Worm (Caenorhabditis elegans): ENCODE measurements around the gene C04A11.1.
A peak's percentile ranks its signal among the peaks of the same experiment; 100 is the strongest.

C04A11.1 gene

DNA sequence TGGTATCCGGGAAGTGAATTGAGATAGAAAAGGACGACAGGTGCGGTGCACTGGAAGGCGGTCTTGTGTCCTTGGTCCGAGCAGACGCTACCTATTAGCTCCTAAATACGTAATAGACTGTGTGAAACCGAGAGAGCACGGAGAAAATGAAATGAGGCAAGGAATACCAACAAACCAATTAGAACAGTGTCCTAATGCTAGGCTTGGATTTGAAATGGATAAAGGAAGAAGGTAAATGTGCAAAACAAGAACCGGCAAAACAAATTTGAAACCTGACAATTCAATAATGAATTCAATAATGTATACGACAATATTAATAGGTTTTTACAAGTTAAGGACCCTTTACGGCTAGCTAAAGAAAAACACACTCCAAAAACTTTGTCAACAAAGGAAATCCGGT, 8.4 kb downstream of the C04A11.1 start, which contains the start of gene C04A11.2:
C04A11.2 (minus strand) TSS at position 101 of the 400 bp plus-strand sequence.
- TF ChIP-seq F13C5.2 (tag; optimal IDR thresholded peaks at IDR 0.05) (no peak), hmg-4 (GFP tag; optimal IDR thresholded peaks at IDR 0.05) (no peak), tbx-37 (GFP tag; conservative IDR thresholded peaks at IDR 0.05) (no peak), flt-1 (GFP tag; IDR thresholded peaks at IDR 0.05) (no peak), ets-7 (tag; optimal IDR thresholded peaks at IDR 0.05) (no peak), B0310.2 (tag; optimal IDR thresholded peaks at IDR 0.05) (no peak), tra-4 (tag; optimal IDR thresholded peaks at IDR 0.05) (no peak), ceh-13 (GFP tag; optimal IDR thresholded peaks at IDR 0.05) (no peak), hnd-1 (tag; optimal IDR thresholded peaks at IDR 0.05) (no peak), sea-1 (GFP tag; conservative IDR thresholded peaks at IDR 0.05) (no peak), pes-1 (GFP tag; IDR thresholded peaks at IDR 0.05) (no peak), scrt-1 (GFP tag; IDR thresholded peaks at IDR 0.05) (no peak), ceh-36 (tag; optimal IDR thresholded peaks at IDR 0.05) (no peak)

DNA sequence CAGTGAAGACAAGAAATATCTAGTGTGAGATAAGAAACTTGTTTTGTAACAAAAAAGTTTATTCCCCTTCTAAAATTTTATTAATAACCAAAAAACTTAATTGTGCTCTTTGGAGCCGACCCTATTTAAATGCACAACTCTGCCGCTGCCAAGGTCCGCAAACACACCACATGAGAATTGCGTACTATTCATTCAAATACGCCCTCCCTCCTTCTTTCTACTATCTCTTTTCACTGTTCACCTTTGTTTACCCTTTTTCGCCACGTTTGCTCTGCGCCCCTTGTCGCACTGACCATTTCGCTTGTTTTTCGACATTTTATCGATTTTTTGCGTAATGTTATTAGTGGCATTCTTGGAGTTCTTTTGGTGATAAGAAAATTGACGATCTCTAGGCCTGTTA, 9.3 kb downstream of the C04A11.1 start:
- TF ChIP-seq hmbx-1 (tag; optimal IDR thresholded peaks at IDR 0.05): no peak
- no peak for TF ChIP-seq B0310.2 (tag; optimal IDR thresholded peaks at IDR 0.05)
- no peak for TF ChIP-seq ets-7 (tag; optimal IDR thresholded peaks at IDR 0.05)
- TF ChIP-seq tra-4 (tag; optimal IDR thresholded peaks at IDR 0.05): no peak
- TF ChIP-seq hmg-4 (GFP tag; optimal IDR thresholded peaks at IDR 0.05): no peak
- no peak for TF ChIP-seq flt-1 (GFP tag; IDR thresholded peaks at IDR 0.05)
- TF ChIP-seq ceh-36 (tag; optimal IDR thresholded peaks at IDR 0.05): no peak
- TF ChIP-seq F13C5.2 (tag; optimal IDR thresholded peaks at IDR 0.05): no peak
- TF ChIP-seq scrt-1 (GFP tag; IDR thresholded peaks at IDR 0.05): no peak
- no peak for TF ChIP-seq tbx-11 (GFP tag; IDR thresholded peaks at IDR 0.05)

DNA sequence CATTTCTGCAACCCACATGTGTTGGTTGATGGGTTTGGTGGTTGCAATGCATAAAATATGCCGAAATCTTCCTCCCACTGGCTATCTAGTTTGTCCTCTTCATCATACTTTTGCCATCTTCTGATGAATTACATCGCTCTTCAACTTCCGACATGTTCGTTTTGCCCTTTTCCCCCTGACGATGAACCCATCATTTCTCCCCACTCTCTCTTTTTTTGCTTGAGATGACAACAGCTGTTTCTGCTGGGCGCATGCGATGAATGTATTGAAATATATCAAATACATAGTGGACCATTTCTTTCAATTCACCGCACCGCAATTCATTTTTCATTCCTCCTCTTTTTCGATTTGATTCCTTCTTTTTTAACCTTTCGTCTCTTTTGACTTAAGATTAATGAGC, 10.7 kb downstream of the C04A11.1 start:
- no peak for TF ChIP-seq B0310.2 (tag; optimal IDR thresholded peaks at IDR 0.05)
- no peak for TF ChIP-seq ets-7 (tag; optimal IDR thresholded peaks at IDR 0.05)
- TF ChIP-seq ceh-13 (GFP tag; optimal IDR thresholded peaks at IDR 0.05): no peak
- no peak for TF ChIP-seq hnd-1 (tag; optimal IDR thresholded peaks at IDR 0.05)
- TF ChIP-seq tbx-37 (GFP tag; conservative IDR thresholded peaks at IDR 0.05): no peak
- TF ChIP-seq scrt-1 (GFP tag; IDR thresholded peaks at IDR 0.05): no peak
- no peak for TF ChIP-seq ama-1 (optimal IDR thresholded peaks at IDR 0.05)
- TF ChIP-seq hmg-4 (GFP tag; optimal IDR thresholded peaks at IDR 0.05): no peak
- no peak for TF ChIP-seq tbx-11 (GFP tag; IDR thresholded peaks at IDR 0.05)
- TF ChIP-seq aly-1 (tag; optimal IDR thresholded peaks at IDR 0.05): no peak
- TF ChIP-seq pes-1 (GFP tag; IDR thresholded peaks at IDR 0.05): no peak
- no peak for TF ChIP-seq flt-1 (GFP tag; IDR thresholded peaks at IDR 0.05)
- TF ChIP-seq sea-1 (GFP tag; conservative IDR thresholded peaks at IDR 0.05): no peak
- no peak for TF ChIP-seq F13C5.2 (tag; optimal IDR thresholded peaks at IDR 0.05)
- TF ChIP-seq tra-4 (tag; optimal IDR thresholded peaks at IDR 0.05): no peak
- no peak for TF ChIP-seq hmbx-1 (tag; optimal IDR thresholded peaks at IDR 0.05)

DNA sequence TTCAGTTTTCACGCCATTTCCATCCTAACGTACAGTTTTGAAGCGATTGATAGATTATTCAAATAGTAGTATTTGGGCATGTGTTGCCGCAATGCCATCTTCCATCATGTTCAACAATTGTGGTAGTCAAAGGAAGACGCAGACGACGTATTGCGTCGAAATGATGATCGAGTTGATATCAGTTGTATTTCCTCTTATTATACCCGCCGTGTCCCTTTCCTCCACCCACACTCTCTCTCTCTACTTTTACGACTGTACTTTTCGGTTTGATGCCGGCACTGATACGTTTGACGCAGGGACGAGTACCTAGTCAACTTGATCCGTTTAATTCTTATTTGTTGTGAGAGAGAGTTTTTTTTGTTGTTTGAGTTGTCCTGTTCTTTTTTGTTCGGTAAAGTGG, 12.3 kb downstream of the C04A11.1 start:
- TF ChIP-seq tbx-37 (GFP tag; conservative IDR thresholded peaks at IDR 0.05) (no peak), hmbx-1 (tag; optimal IDR thresholded peaks at IDR 0.05) (no peak), hnd-1 (tag; optimal IDR thresholded peaks at IDR 0.05) (no peak), ama-1 (optimal IDR thresholded peaks at IDR 0.05) (no peak), ets-7 (tag; optimal IDR thresholded peaks at IDR 0.05) (no peak), hmg-4 (GFP tag; optimal IDR thresholded peaks at IDR 0.05) (no peak), scrt-1 (GFP tag; IDR thresholded peaks at IDR 0.05) (no peak), ceh-13 (GFP tag; optimal IDR thresholded peaks at IDR 0.05) (no peak), B0310.2 (tag; optimal IDR thresholded peaks at IDR 0.05) (no peak), ceh-36 (tag; optimal IDR thresholded peaks at IDR 0.05) (no peak)

DNA sequence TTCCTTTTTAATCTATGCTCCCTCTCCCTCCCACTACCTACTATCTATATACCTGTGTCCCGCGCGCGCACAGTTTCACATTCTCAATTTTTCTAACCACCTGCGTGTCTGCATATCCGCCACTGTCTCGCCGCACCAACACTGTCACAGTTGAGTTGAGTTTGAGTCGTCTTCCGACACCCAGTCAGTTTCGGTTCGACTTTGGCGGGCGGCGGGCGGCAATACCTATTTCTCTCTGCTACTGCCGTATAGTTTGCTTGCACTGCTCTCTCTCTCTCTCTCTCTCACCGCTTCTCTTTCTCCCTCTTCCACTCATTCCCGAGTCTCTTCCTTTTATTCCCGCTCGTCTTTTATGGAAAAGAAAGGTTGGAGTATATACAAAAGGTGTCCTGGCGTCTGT, 15.1 kb downstream of the C04A11.1 start:
- TF ChIP-seq aly-1 (tag; optimal IDR thresholded peaks at IDR 0.05) (no peak), hmg-4 (GFP tag; optimal IDR thresholded peaks at IDR 0.05) (peak; percentile 68), F13C5.2 (tag; optimal IDR thresholded peaks at IDR 0.05) (no peak), B0310.2 (tag; optimal IDR thresholded peaks at IDR 0.05) (peak; percentile 34)

DNA sequence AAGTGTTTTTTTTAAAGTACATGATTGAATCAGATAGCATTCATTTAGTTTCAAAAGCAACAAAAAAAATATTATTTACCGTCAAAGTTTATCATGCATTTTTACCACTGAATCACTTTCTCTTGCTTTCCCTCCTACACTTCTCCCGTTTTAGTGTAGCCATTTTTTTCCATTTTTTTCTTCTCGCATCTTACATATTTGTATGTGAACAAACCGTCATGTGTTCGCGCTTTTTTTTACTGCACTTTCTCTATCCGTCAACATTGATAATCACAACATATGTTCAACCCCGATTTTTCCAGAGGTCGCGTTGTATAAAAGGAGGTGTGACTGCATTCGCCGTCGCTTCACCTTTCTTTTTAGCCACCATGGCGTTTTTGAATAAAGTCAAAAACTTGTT, 16.6 kb downstream of the C04A11.1 start, which contains the start of gene gck-4:
gck-4 (plus strand) TSS at position 301 of the 400 bp plus-strand sequence.
- TF ChIP-seq sea-1 (GFP tag; conservative IDR thresholded peaks at IDR 0.05) (no peak), F13C5.2 (tag; optimal IDR thresholded peaks at IDR 0.05) (no peak), flt-1 (GFP tag; IDR thresholded peaks at IDR 0.05) (no peak), pes-1 (GFP tag; IDR thresholded peaks at IDR 0.05) (no peak), tbx-37 (GFP tag; conservative IDR thresholded peaks at IDR 0.05) (no peak), tbx-11 (GFP tag; IDR thresholded peaks at IDR 0.05) (no peak), ets-7 (tag; optimal IDR thresholded peaks at IDR 0.05) (no peak), hmbx-1 (tag; optimal IDR thresholded peaks at IDR 0.05) (no peak), B0310.2 (tag; optimal IDR thresholded peaks at IDR 0.05) (no peak)

DNA sequence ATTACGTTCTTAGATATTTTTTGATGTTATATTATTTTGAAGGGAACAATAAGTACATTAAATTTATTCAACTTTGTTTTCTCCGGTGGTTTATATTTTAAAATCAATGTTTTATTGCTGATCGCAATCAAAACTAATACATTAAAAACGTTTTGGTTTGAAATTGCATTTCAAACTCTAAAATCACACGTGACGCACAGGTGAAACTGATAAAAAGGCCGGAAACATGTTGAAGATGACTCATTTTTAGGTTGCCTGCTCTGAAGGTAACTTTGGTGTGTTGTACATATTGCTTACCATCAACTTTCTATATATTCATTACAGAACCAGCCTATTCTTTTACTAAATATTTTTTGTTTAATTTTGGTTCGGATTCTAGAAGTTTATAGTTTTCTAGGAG, 25.4 kb downstream of the C04A11.1 start:
- TF ChIP-seq aly-1 (tag; optimal IDR thresholded peaks at IDR 0.05) (no peak), ceh-36 (tag; optimal IDR thresholded peaks at IDR 0.05) (no peak), hmg-4 (GFP tag; optimal IDR thresholded peaks at IDR 0.05) (no peak), tbx-37 (GFP tag; conservative IDR thresholded peaks at IDR 0.05) (no peak), ceh-13 (GFP tag; optimal IDR thresholded peaks at IDR 0.05) (no peak), flt-1 (GFP tag; IDR thresholded peaks at IDR 0.05) (no peak), scrt-1 (GFP tag; IDR thresholded peaks at IDR 0.05) (no peak), ets-7 (tag; optimal IDR thresholded peaks at IDR 0.05) (no peak), hmbx-1 (tag; optimal IDR thresholded peaks at IDR 0.05) (no peak), sea-1 (GFP tag; conservative IDR thresholded peaks at IDR 0.05) (no peak), F13C5.2 (tag; optimal IDR thresholded peaks at IDR 0.05) (no peak), pes-1 (GFP tag; IDR thresholded peaks at IDR 0.05) (no peak), B0310.2 (tag; optimal IDR thresholded peaks at IDR 0.05) (no peak), tra-4 (tag; optimal IDR thresholded peaks at IDR 0.05) (no peak), ama-1 (optimal IDR thresholded peaks at IDR 0.05) (no peak), hnd-1 (tag; optimal IDR thresholded peaks at IDR 0.05) (no peak), tbx-11 (GFP tag; IDR thresholded peaks at IDR 0.05) (no peak)

DNA sequence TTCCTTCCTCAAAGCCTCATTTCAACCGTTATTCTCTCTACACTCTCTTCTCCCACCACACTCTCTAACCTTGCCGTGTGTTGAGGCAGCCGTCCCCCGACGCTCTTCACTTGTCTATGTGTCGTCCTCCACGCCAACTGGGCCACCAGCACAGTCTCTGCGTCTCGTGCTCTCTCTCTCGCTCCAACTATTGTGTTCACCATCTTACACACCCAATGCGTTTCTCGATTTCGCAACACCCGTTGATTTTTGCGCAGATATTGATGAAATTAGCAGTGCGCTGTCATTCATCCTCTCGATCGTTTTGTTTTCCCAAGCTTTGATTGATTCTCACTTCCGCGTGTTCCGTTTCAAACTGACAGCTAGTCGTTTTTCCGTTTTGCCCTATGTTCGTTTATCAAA, 26.8 kb downstream of the C04A11.1 start:
- TF ChIP-seq flt-1 (GFP tag; IDR thresholded peaks at IDR 0.05) (no peak), aly-1 (tag; optimal IDR thresholded peaks at IDR 0.05) (peak; percentile 30), hmg-4 (GFP tag; optimal IDR thresholded peaks at IDR 0.05) (peak; percentile 36), ets-7 (tag; optimal IDR thresholded peaks at IDR 0.05) (no peak), tra-4 (tag; optimal IDR thresholded peaks at IDR 0.05) (no peak), F13C5.2 (tag; optimal IDR thresholded peaks at IDR 0.05) (peak; percentile 7)
